Worm (Caenorhabditis elegans): Measurements from ENCODE around the gene cyp-31A5.

DNA sequence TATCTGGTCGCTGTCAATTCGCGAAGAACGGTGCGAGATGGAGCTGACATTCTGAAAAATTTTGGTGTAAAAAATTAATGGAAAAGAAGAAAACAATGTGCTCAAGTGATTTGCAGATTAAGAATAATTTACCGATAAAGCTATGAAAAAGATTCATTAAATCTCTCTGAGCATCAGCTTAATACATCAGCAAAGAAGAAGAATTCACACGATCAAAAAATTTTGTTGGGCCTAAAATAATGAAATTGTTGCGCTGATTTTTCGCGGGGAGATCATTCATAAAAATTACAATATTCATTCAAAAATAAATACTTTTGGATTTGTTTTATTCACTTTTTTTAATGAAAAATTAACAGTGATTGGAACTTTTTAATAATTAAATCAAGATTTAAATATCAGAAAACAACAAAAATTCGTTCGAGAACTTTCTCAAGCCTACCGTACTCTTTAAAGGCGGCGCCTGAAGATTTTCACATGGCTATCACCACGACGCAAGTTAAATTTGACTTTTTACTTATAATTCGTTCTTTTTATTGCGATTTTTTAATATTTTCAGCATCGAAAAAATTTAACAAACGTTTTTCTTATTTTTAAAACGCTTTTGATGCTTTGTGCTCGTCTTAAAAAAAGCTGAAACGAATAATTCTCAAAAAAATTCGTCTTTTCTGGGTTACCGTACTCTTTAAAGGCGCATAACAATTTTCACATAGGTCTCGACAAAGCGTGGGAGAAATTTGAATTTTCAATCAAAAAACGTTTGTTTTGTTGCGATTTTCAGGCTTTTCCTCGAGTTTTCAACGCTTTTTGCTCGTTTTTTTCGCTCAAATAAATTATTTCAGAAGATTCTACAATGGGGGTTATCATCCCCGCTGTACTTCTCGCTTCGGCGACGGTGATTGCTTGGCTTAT lies at the start of gene cyp-31A5, which contains the start of gene memi-2:
- TF ChIP-seq him-1 (tag; optimal IDR thresholded peaks at IDR 0.05): no peak
- TF ChIP-seq W03F9.2 (tag; optimal IDR thresholded peaks at IDR 0.05): no peak

Data from whole organism, L4/young adult.